ENCODE assay signal across 1 worm cellular context in genomic region chrV:1474486-1475125, ce11.
TF ChIP-seq lines count a peak whose summit lies in the region.

F53E2.2 (plus strand) TSS chrV:1475086.
unc-60 (plus strand) TSS chrV:1475086.

TF ChIP-seq in whole organism, L1 larva, 84 proteins besides CTCF, POLR2A, EP300 and RAD21 (continued from another document):
- TF ChIP-seq lin-14 (GFP tag; optimal IDR thresholded peaks at IDR 0.05; lab: Kevin White, UChicago), result peak; percentile 98
- no peak for TF ChIP-seq fkh-4 (tag; optimal IDR thresholded peaks at IDR 0.05; lab: Kevin White, UChicago; ENCODE audit: borderline replicate concordance)
- TF ChIP-seq tlp-1 (tag; optimal IDR thresholded peaks at IDR 0.05; lab: Kevin White, UChicago), result no peak
- TF ChIP-seq grh-1 (GFP tag; IDR thresholded peaks at IDR 0.05; lab: Robert Waterston, UW), result no peak
TF ChIP-seq in whole organism, L1 larva: peak in this region for 33.
